Fruit fly (Drosophila melanogaster) S2 (cell line): Measurements from ENCODE around the gene CG13793.

Source experiments
- CG8478 ChIP-seq: fragments of >200 bp; optimal IDR thresholded peaks from 2 replicates; lab custom pipeline; 2018
- CTCF ChIP-seq, 2 experiments: fragments of >200 bp; optimal IDR thresholded peaks; 2 replicates each; lab custom pipeline; 2018

DNA sequence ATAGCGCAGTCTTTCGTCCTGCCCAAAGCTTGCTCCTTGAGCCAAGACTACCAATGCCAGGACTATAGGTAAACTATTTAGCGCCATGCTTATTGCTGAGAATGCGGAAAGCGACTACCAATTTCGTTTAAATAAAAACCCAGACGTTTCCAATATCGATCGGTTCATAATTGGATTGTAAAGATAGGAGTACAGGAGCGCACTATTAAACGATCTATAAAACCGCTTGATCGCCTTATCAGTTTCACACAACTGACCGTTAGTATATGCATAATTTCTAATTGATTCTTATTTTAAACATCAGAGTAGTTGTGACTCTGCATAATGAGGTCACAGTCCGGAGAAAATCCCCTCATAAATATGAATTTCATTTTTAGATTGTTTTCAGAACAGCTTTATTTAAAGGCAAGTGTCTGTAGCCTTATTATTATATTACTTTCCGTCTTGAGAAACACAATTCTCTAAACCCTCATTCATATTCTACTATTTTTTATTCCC is 26.7 kb downstream of the CG13793 start, which contains the start of the genes CG7025 and CG43235:
- no peak for TF ChIP-seq CG8478 (lab: Kevin White, UChicago)
- TF ChIP-seq CTCF (optimal IDR thresholded peaks at IDR 0.05; lab: Kevin White, UChicago): no peak
